Worm (Caenorhabditis elegans): Measurements from ENCODE around the gene nhr-78.

DNA sequence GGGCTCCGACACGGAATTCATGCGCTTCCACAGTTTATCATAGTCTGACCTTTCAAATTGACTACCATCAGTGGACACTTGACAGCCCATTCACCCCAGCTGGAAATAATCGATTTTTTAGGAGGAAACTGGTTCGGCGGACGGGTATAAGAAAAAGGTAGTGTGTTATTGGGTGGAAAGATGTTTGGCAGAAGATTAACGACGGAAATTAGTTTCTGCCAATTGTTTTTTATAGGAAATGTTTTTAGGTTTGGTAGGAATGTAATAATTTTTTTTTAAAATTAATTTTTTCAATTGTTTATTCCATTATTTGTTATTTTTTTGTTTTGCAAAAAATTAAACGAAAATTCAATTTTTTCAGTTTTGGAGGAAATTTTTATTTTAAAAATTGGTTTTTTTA lies 21.3 kb upstream of the nhr-78 start, which contains the start of gene F15E6.9:
- TF ChIP-seq ZK546.5 (tag; optimal IDR thresholded peaks at IDR 0.05) (no peak), mml-1 (tag; optimal IDR thresholded peaks at IDR 0.05) (no peak), nhr-237 (tag; optimal IDR thresholded peaks at IDR 0.05) (no peak), zag-1 (tag; optimal IDR thresholded peaks at IDR 0.05) (no peak), nhr-11 (tag; optimal IDR thresholded peaks at IDR 0.05) (no peak), pha-4 (tag; optimal IDR thresholded peaks at IDR 0.05) (no peak), nhr-25 (tag; optimal IDR thresholded peaks at IDR 0.05) (no peak)
